Worm (Caenorhabditis elegans): Measurements from ENCODE around the gene W02A2.12.

- no peak for TF ChIP-seq elt-2 (tag; optimal IDR thresholded peaks at IDR 0.05)
- no peak for TF ChIP-seq unc-86 (tag; optimal IDR thresholded peaks at IDR 0.05)
- no peak for TF ChIP-seq ama-1 (optimal IDR thresholded peaks at IDR 0.05)
Observed at ce11 chrIV:13309636-13310035, 39.0 kb downstream of the W02A2.12 start.
